Worm (Caenorhabditis elegans) whole organism, young adult: ENCODE data around the gene srx-36.

Source experiments
- B0261.1 ChIP-seq: sonication (generic microtip); optimal IDR thresholded peaks from 2 replicates; lab custom pipeline; 2016; ENCODE audit warnings: mild to moderate bottlenecking, missing genetic modification characterization, moderate library complexity, missing compliant biosample characterization
- C06A6.2 ChIP-seq: fragments of 200-800 bp; sonication (Bioruptor generic); conservative IDR thresholded peaks from 2 replicates; pipeline ENCODE4 v1.3.6; 2022; ENCODE audit warnings: missing genetic modification characterization, missing compliant biosample characterization
- F49E8.2 ChIP-seq: sonication (generic microtip); optimal IDR thresholded peaks from 3 replicates; lab custom pipeline; 2017; ENCODE audit warnings: missing genetic modification characterization, mild to moderate bottlenecking, missing compliant biosample characterization, antibody characterized with exemption, moderate library complexity; ENCODE audit not compliant: insufficient read depth
- F52B5.7 ChIP-seq: sonication (generic microtip); optimal IDR thresholded peaks from 2 replicates; lab custom pipeline; 2016; ENCODE audit warnings: mild to moderate bottlenecking, missing genetic modification characterization, missing compliant biosample characterization
- F57A8.1 ChIP-seq: fragments of 200-800 bp; sonication (Bioruptor generic); optimal IDR thresholded peaks from 2 replicates; lab custom pipeline; 2018; ENCODE audit warnings: mild to moderate bottlenecking, missing genetic modification characterization, moderate library complexity, missing compliant biosample characterization
- K12H6.12 ChIP-seq: fragments of 200-800 bp; sonication (Bioruptor generic); optimal IDR thresholded peaks from 2 replicates; lab custom pipeline; 2018; ENCODE audit warnings: mild to moderate bottlenecking, missing genetic modification characterization, missing compliant biosample characterization
- T07F8.4 ChIP-seq: sonication (generic microtip); optimal IDR thresholded peaks from 2 replicates; lab custom pipeline; 2016; ENCODE audit warnings: mild to moderate bottlenecking, missing genetic modification characterization, moderate library complexity, missing compliant biosample characterization
- Y53G8AR.9 ChIP-seq: fragments of 200-800 bp; sonication (Bioruptor generic); conservative IDR thresholded peaks from 2 replicates; pipeline ENCODE4 v1.3.6; 2022; ENCODE audit warnings: missing genetic modification reagents, missing genetic modification characterization, missing compliant biosample characterization
- Y79H2A.3 ChIP-seq: fragments of 200-800 bp; sonication (Bioruptor generic); conservative IDR thresholded peaks from 2 replicates; pipeline ENCODE4 v1.3.6; 2022; ENCODE audit warnings: missing genetic modification reagents, missing genetic modification characterization, missing compliant biosample characterization
- Y95B8A.8 ChIP-seq: fragments of 200-800 bp; sonication (Bioruptor generic); IDR thresholded peaks from 2 replicates; pipeline ENCODE4 v1.3.6; 2022; ENCODE audit warnings: missing genetic modification reagents, missing genetic modification characterization, missing compliant biosample characterization
- akir-1 ChIP-seq: fragments of 200-800 bp; sonication (Bioruptor generic); optimal IDR thresholded peaks from 2 replicates; lab custom pipeline; 2018; ENCODE audit warnings: mild to moderate bottlenecking, missing genetic modification characterization, moderate library complexity, missing compliant biosample characterization
- aptf-2 ChIP-seq: fragments of 200-800 bp; sonication (Bioruptor generic); conservative IDR thresholded peaks from 2 replicates; pipeline ENCODE4 v1.3.6; 2022; ENCODE audit warnings: missing genetic modification reagents, missing genetic modification characterization, missing compliant biosample characterization
- aptf-3 ChIP-seq: fragments of 200-800 bp; sonication (Bioruptor generic); IDR thresholded peaks from 2 replicates; pipeline ENCODE4 v1.3.6; 2022; ENCODE audit warnings: missing genetic modification characterization, missing compliant biosample characterization
- attf-5 ChIP-seq: fragments of 200-800 bp; sonication (Bioruptor generic); optimal IDR thresholded peaks from 2 replicates; lab custom pipeline; 2018; ENCODE audit warnings: mild to moderate bottlenecking, missing genetic modification characterization, missing compliant biosample characterization
- attf-6 ChIP-seq: fragments of 200-800 bp; sonication (Bioruptor generic); IDR thresholded peaks from 2 replicates; pipeline ENCODE4 v1.3.6; 2022; ENCODE audit warnings: missing genetic modification reagents, missing genetic modification characterization, missing compliant biosample characterization
- bed-2 ChIP-seq: fragments of 200-800 bp; sonication (Bioruptor generic); IDR thresholded peaks from 2 replicates; pipeline ENCODE4 v1.3.6; 2022; ENCODE audit warnings: missing genetic modification reagents, missing genetic modification characterization, missing compliant biosample characterization
- ccch-3 ChIP-seq: fragments of 200-800 bp; sonication (Bioruptor generic); optimal IDR thresholded peaks from 2 replicates; lab custom pipeline; 2018; ENCODE audit warnings: mild to moderate bottlenecking, missing genetic modification characterization, missing compliant biosample characterization
- cebp-2 ChIP-seq: fragments of 200-800 bp; sonication (Bioruptor generic); IDR thresholded peaks from 2 replicates; pipeline ENCODE4 v1.3.6; 2022; ENCODE audit warnings: missing genetic modification characterization, missing compliant biosample characterization
- ceh-100 ChIP-seq: fragments of 200-800 bp; sonication (Bioruptor generic); IDR thresholded peaks from 2 replicates; pipeline ENCODE4 v1.3.6; 2022; ENCODE audit warnings: missing genetic modification reagents, missing genetic modification characterization, missing compliant biosample characterization
- ceh-58 ChIP-seq: fragments of 200-800 bp; sonication (Bioruptor generic); IDR thresholded peaks from 2 replicates; pipeline ENCODE4 v1.3.6; 2022; ENCODE audit warnings: missing genetic modification characterization, missing compliant biosample characterization
- ceh-79 ChIP-seq: sonication (generic microtip); optimal IDR thresholded peaks from 2 replicates; lab custom pipeline; 2017; ENCODE audit warnings: mild to moderate bottlenecking, missing genetic modification characterization, missing compliant biosample characterization
- die-1 ChIP-seq: sonication (generic microtip); optimal IDR thresholded peaks from 2 replicates; lab custom pipeline; 2016; ENCODE audit warnings: missing genotype, mild to moderate bottlenecking, missing genetic modification characterization, missing compliant biosample characterization
- dpl-1 ChIP-seq: fragments of 150-350 bp; optimal IDR thresholded peaks from 2 replicates; lab custom pipeline; 2014; ENCODE audit warnings: missing biosample characterization, missing genetic modification reagents, missing genetic modification characterization
- egl-18 ChIP-seq: fragments of 200-800 bp; sonication (Bioruptor generic); IDR thresholded peaks from 2 replicates; pipeline ENCODE4 v1.3.6; 2022; ENCODE audit warnings: missing genetic modification reagents, missing genetic modification characterization, missing compliant biosample characterization
- egrh-3 ChIP-seq: fragments of 200-800 bp; sonication (Bioruptor generic); IDR thresholded peaks from 2 replicates; pipeline ENCODE4 v1.3.6; 2022; ENCODE audit warnings: missing genetic modification reagents, missing genetic modification characterization, missing compliant biosample characterization
- ets-4 ChIP-seq: fragments of 200-800 bp; sonication (Bioruptor generic); optimal IDR thresholded peaks from 2 replicates; lab custom pipeline; 2018; ENCODE audit warnings: mild to moderate bottlenecking, missing genetic modification characterization, missing compliant biosample characterization
- gei-17 ChIP-seq: fragments of 200-800 bp; sonication (Bioruptor generic); optimal IDR thresholded peaks from 2 replicates; lab custom pipeline; 2018; ENCODE audit warnings: mild to moderate bottlenecking, missing genetic modification characterization, missing compliant biosample characterization
- hmg-20 ChIP-seq: fragments of 200-800 bp; sonication (Bioruptor generic); IDR thresholded peaks from 2 replicates; pipeline ENCODE4 v1.3.6; 2022; ENCODE audit warnings: missing genetic modification reagents, missing genetic modification characterization, missing compliant biosample characterization
- hsf-1 ChIP-seq: fragments of 200-800 bp; sonication (Bioruptor generic); IDR thresholded peaks from 2 replicates; pipeline ENCODE4 v1.3.6; 2022; ENCODE audit warnings: missing genetic modification reagents, missing genetic modification characterization, missing compliant biosample characterization
- let-526 ChIP-seq: fragments of 200-800 bp; sonication (Bioruptor generic); IDR thresholded peaks from 2 replicates; pipeline ENCODE4 v1.3.6; 2022; ENCODE audit warnings: missing genetic modification reagents, missing genetic modification characterization, missing compliant biosample characterization
- lin-35 ChIP-seq, 3 experiments: fragments of 150-350 bp in 2 of 3; sonication (generic microtip) in 1 of 3; optimal IDR thresholded peaks; 2 replicates each; lab custom pipeline; 2014 to 2018; ENCODE audit warnings: missing biosample characterization in 3 of 3, missing genetic modification characterization in 3 of 3, missing genetic modification reagents in 3 of 3
- lir-1 ChIP-seq: fragments of 200-800 bp; sonication (Bioruptor generic); conservative IDR thresholded peaks from 2 replicates; pipeline ENCODE4 v1.3.6; 2022; ENCODE audit warnings: missing genetic modification reagents, missing genetic modification characterization, missing compliant biosample characterization
- lsl-1 ChIP-seq: fragments of 200-800 bp; sonication (Bioruptor generic); optimal IDR thresholded peaks from 2 replicates; lab custom pipeline; 2018; ENCODE audit warnings: mild to moderate bottlenecking, missing genetic modification characterization, moderate library complexity, missing compliant biosample characterization
- madf-3 ChIP-seq: fragments of 200-800 bp; sonication (Bioruptor generic); IDR thresholded peaks from 2 replicates; pipeline ENCODE4 v1.3.6; 2022; ENCODE audit warnings: missing genetic modification reagents, missing genetic modification characterization, missing compliant biosample characterization
- mcd-1 ChIP-seq: fragments of 200-800 bp; sonication (Bioruptor generic); IDR thresholded peaks from 2 replicates; pipeline ENCODE4 v1.3.6; 2022; ENCODE audit warnings: missing genetic modification reagents, missing genetic modification characterization, missing compliant biosample characterization
- mes-4 ChIP-seq: sonication (generic microtip); optimal IDR thresholded peaks from 2 replicates; lab custom pipeline; 2016; ENCODE audit warnings: missing genotype, missing genetic modification characterization, missing compliant biosample characterization
- nhr-120 ChIP-seq: fragments of 200-800 bp; sonication (Bioruptor generic); IDR thresholded peaks from 2 replicates; pipeline ENCODE4 v1.3.6; 2022; ENCODE audit warnings: missing genetic modification characterization, missing compliant biosample characterization
- pha-4 ChIP-seq: fragments of 150-350 bp; sonication (generic microtip); optimal IDR thresholded peaks from 2 replicates; lab custom pipeline; 2014; ENCODE audit warnings: missing biosample characterization, missing genetic modification reagents, missing genetic modification characterization
- rcor-1 ChIP-seq: fragments of 200-800 bp; sonication (Bioruptor generic); IDR thresholded peaks from 2 replicates; pipeline ENCODE4 v1.3.6; 2022; ENCODE audit warnings: missing genetic modification reagents, missing genetic modification characterization, missing compliant biosample characterization
- sea-2 ChIP-seq: fragments of 200-800 bp; sonication (Bioruptor generic); IDR thresholded peaks from 2 replicates; pipeline ENCODE4 v1.3.6; 2022; ENCODE audit warnings: missing genetic modification characterization, missing compliant biosample characterization
- snpc-1.1 ChIP-seq: sonication (generic microtip); optimal IDR thresholded peaks from 2 replicates; lab custom pipeline; 2017; ENCODE audit warnings: missing genetic modification characterization, mild to moderate bottlenecking, missing compliant biosample characterization, antibody characterized with exemption, moderate library complexity, missing genotype, missing genetic modification reagents; ENCODE audit not compliant: insufficient read depth
- snpc-3.4 ChIP-seq: sonication (generic microtip); optimal IDR thresholded peaks from 2 replicates; lab custom pipeline; 2017; ENCODE audit warnings: missing genetic modification characterization, mild to moderate bottlenecking, missing compliant biosample characterization, antibody characterized with exemption, moderate library complexity, missing genotype, missing genetic modification reagents
- snpc-4 ChIP-seq, 5 experiments: fragments of 150-350 bp in 1 of 5; sonication (generic microtip) in 4 of 5; optimal IDR thresholded peaks; 2 replicates each; lab custom pipeline; 2014 to 2018; ENCODE audit warnings: missing genetic modification characterization in 5 of 5, missing biosample characterization in 3 of 5, antibody characterized with exemption in 2 of 5, mild to moderate bottlenecking in 2 of 5, missing compliant biosample characterization in 2 of 5, missing genotype in 2 of 5, moderate library complexity in 2 of 5, missing genetic modification reagents in 1 of 5
- sptf-2 ChIP-seq: fragments of 200-800 bp; sonication (Bioruptor generic); optimal IDR thresholded peaks from 2 replicates; lab custom pipeline; 2018; ENCODE audit warnings: mild to moderate bottlenecking, missing genetic modification characterization, missing compliant biosample characterization
- tbp1 ChIP-seq: fragments of 200-800 bp; sonication (Bioruptor generic); optimal IDR thresholded peaks from 2 replicates; lab custom pipeline; 2018; ENCODE audit warnings: mild to moderate bottlenecking, missing genetic modification characterization, missing compliant biosample characterization
- ztf-25 ChIP-seq: fragments of 200-800 bp; sonication (Bioruptor generic); IDR thresholded peaks from 2 replicates; pipeline ENCODE4 v1.3.6; 2022; ENCODE audit warnings: missing genetic modification reagents, missing genetic modification characterization, missing compliant biosample characterization

srx-36 gene

DNA sequence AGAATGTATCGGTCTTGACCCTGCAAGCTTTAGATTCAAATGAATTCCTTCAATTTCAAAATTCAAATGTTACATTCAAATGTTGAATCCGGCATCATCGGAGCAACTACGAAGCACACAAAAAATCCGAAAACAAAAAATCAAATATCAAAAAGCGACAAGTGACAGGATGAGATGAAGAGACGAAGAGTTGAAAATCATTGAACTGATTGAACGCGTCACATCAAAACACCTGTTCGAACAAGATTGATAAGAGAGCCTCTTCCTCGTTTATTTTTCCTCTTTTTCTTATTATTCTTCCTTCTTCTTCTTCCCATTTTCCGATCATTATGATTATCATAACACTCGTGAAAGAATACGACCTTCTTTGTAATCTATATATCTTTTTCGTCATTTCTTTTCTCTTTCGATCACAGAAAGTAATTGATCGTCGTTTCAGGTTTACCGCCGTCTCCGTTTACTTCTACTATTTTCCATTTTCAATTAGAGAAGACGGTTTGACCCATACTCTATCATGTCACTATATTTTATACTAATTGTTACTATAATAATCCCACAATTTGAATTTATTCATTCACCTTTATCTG, 45.3 kb downstream of the srx-36 start, which contains the start of gene VC5.2 (continued):
- no peak for TF ChIP-seq mes-4
- TF ChIP-seq F52B5.7 (tag; lab: Kevin White, UChicago), result no peak

DNA sequence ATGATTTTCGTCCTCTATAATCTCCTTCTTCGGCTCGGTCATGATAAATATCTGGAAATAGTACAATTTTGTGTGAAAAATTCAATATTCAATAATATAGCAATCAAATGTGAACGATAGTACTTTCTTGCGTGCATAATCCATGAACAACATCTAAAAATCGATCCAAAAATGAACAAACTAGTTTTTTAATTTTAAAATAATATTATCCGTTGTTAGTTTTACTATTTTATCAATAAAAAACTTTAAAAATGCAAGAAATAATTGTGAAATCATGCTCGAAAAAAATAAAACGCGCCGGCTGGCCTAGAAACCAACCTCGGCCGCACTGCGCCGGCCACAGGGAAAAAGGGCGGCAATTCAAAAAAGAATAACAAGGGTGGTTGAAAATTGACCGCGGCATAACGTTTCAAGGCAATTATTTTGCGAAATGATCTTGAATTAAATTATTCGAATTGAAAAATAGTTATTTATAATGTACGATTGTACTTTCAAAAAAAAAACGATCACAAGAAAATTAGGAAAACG, 46.2 kb downstream of the srx-36 start, which contains the start of gene mys-1:
Gene mys-1 (minus strand): TSS at position 51 of the 528 bp plus-strand sequence.
- TF ChIP-seq ztf-25 (GFP tag; lab: Robert Waterston, UW) (no peak), ceh-58 (GFP tag; lab: Robert Waterston, UW) (no peak), hmg-20 (GFP tag; lab: Robert Waterston, UW) (no peak), egrh-3 (GFP tag; lab: Robert Waterston, UW) (peak; percentile 6; the same call in 1 of the 2 replicates), bed-2 (GFP tag; lab: Robert Waterston, UW) (no peak), lir-1 (no peak), attf-6 (GFP tag; lab: Robert Waterston, UW) (no peak), pha-4 (tag; lab: Kevin White, UChicago) (no peak), snpc-4 (GFP tag; optimal IDR thresholded peaks at IDR 0.05; lab: Kevin White, UChicago) (peak; percentile 42), snpc-4 (tag; optimal IDR thresholded peaks at IDR 0.05; lab: Kevin White, UChicago) (peak in 1 of 4 experiments; percentile 7), ets-4 (GFP tag; lab: Kevin White, UChicago) (no peak), cebp-2 (GFP tag; lab: Robert Waterston, UW) (no peak), attf-5 (GFP tag; lab: Kevin White, UChicago) (peak; percentile 17), K12H6.12 (tag; lab: Kevin White, UChicago) (peak; percentile 10), sea-2 (GFP tag; lab: Robert Waterston, UW) (no peak), Y95B8A.8 (GFP tag; lab: Robert Waterston, UW) (no peak), akir-1 (GFP tag; lab: Kevin White, UChicago) (no peak), rcor-1 (GFP tag; lab: Robert Waterston, UW) (no peak), tbp1 (GFP tag; lab: Kevin White, UChicago) (peak; percentile 14), let-526 (no peak), C06A6.2 (GFP tag; lab: Robert Waterston, UW) (no peak), snpc-1.1 (tag; lab: Kevin White, UChicago) (no peak), aptf-2 (GFP tag; lab: Robert Waterston, UW) (no peak), sptf-2 (GFP tag; lab: Kevin White, UChicago) (no peak), T07F8.4 (tag; lab: Kevin White, UChicago) (no peak), ccch-3 (GFP tag; lab: Kevin White, UChicago) (no peak), nhr-120 (GFP tag; lab: Robert Waterston, UW) (no peak), B0261.1 (tag; lab: Kevin White, UChicago) (no peak), Y79H2A.3 (no peak), gei-17 (GFP tag; lab: Kevin White, UChicago) (no peak), madf-3 (GFP tag; lab: Robert Waterston, UW) (no peak), ceh-100 (GFP tag; lab: Robert Waterston, UW) (no peak), mcd-1 (GFP tag; lab: Robert Waterston, UW) (peak; percentile 66), hsf-1 (GFP tag; lab: Robert Waterston, UW) (no peak), dpl-1 (GFP tag; lab: Kevin White, UChicago) (peak; percentile 86), ceh-79 (tag; lab: Kevin White, UChicago) (no peak), F49E8.2 (tag; lab: Kevin White, UChicago) (no peak), Y53G8AR.9 (GFP tag; lab: Robert Waterston, UW) (no peak), egl-18 (GFP tag; lab: Robert Waterston, UW) (no peak), F57A8.1 (GFP tag; lab: Kevin White, UChicago) (no peak), die-1 (tag; lab: Kevin White, UChicago) (no peak), snpc-3.4 (tag; lab: Kevin White, UChicago) (no peak), lsl-1 (GFP tag; lab: Kevin White, UChicago) (peak; percentile 16), aptf-3 (no peak), lin-35 (GFP tag; optimal IDR thresholded peaks at IDR 0.05; lab: Kevin White, UChicago) (peak in 2 of 3 experiments; percentile 45 to 92)
